Fruit fly (Drosophila melanogaster): ENCODE measurements around the gene ATPsynE.

ATPsynE gene

DNA sequence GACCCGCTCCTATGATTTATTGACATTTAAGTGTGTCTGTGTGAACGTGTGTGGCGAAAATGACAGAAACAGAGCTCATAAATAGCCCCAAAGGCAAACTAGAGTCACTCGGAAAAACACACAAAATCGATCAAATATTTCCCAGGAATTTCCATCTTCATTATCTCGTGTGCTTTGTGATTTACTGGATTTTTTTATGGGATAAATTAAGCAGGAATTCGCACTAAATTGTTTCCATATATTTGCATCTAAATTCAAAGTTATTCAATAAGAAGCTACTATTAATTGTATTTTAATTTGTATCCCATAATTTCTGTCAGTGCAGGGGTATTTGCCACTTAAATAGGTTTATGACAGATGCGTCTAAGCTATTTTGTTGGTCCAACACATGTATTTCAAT is 6.0 kb downstream of the ATPsynE start:
- peak; percentile 56 for TF ChIP-seq CG12391 (tag; optimal IDR thresholded peaks at IDR 0.05)
- peak; percentile 15 for TF ChIP-seq CG2120 (GFP tag; optimal IDR thresholded peaks at IDR 0.05)
- TF ChIP-seq CG6765 (GFP tag; optimal IDR thresholded peaks at IDR 0.05), result no peak
- TF ChIP-seq Hr78 (GFP tag; optimal IDR thresholded peaks at IDR 0.05), result no peak
- TF ChIP-seq CG33213 (GFP tag; optimal IDR thresholded peaks at IDR 0.05), result no peak
- peak; percentile 44 for TF ChIP-seq Xbp1 (GFP tag; optimal IDR thresholded peaks at IDR 0.05)
- no peak for TF ChIP-seq CG31224 (GFP tag; IDR thresholded peaks at IDR 0.05)
- no peak for TF ChIP-seq Pdp1 (GFP tag; optimal IDR thresholded peaks at IDR 0.05)
- no peak for TF ChIP-seq CG1529 (GFP tag; optimal IDR thresholded peaks at IDR 0.05)
- no peak for TF ChIP-seq CG3163 (GFP tag; optimal IDR thresholded peaks at IDR 0.05)
- no peak for TF ChIP-seq CG31365 (tag; optimal IDR thresholded peaks at IDR 0.05)
- TF ChIP-seq CG2889 (GFP tag; IDR thresholded peaks at IDR 0.05), result no peak
- TF ChIP-seq Fer3 (tag; optimal IDR thresholded peaks at IDR 0.05), result no peak
- TF ChIP-seq HLHmδ (GFP tag; optimal IDR thresholded peaks at IDR 0.05), result no peak
- TF ChIP-seq peb (GFP tag; IDR thresholded peaks at IDR 0.05), result no peak
- TF ChIP-seq unc-4 (GFP tag; IDR thresholded peaks at IDR 0.05; ENCODE audit: partially characterized antibody), result no peak
- no peak for TF ChIP-seq NC2α (GFP tag; optimal IDR thresholded peaks at IDR 0.05)
- TF ChIP-seq slp2 (GFP tag; optimal IDR thresholded peaks at IDR 0.05), result no peak
- TF ChIP-seq CG2712 (tag; optimal IDR thresholded peaks at IDR 0.05), result peak; percentile 51
- TF ChIP-seq hth (optimal IDR thresholded peaks at IDR 0.05), result no peak
- peak; percentile 15 for TF ChIP-seq ATbp (GFP tag; optimal IDR thresholded peaks at IDR 0.05)
- TF ChIP-seq CG31441 (GFP tag; IDR thresholded peaks at IDR 0.05), result 0 out of 2 replicates have a peak, but pooled peaks have one; percentile 12
- TF ChIP-seq CG15073 (GFP tag; optimal IDR thresholded peaks at IDR 0.05), result no peak
- no peak for TF ChIP-seq Six4 (GFP tag; optimal IDR thresholded peaks at IDR 0.05)
- TF ChIP-seq az2 (GFP tag; optimal IDR thresholded peaks at IDR 0.05), result no peak
- no peak for TF ChIP-seq trh (GFP tag; optimal IDR thresholded peaks at IDR 0.05)
- no peak for TF ChIP-seq sens-2 (GFP tag; IDR thresholded peaks at IDR 0.05)
- TF ChIP-seq Meics (GFP tag; optimal IDR thresholded peaks at IDR 0.05), result no peak
- no peak for TF ChIP-seq chm (GFP tag; IDR thresholded peaks at IDR 0.05)
- peak; percentile 73 for TF ChIP-seq Med (GFP tag)
- no peak for TF ChIP-seq Kr (GFP tag; optimal IDR thresholded peaks at IDR 0.05)
- no peak for TF ChIP-seq HLH3B (GFP tag; IDR thresholded peaks at IDR 0.05)
- no peak for TF ChIP-seq zen (tag; optimal IDR thresholded peaks at IDR 0.05)
- TF ChIP-seq jing (GFP tag; optimal IDR thresholded peaks at IDR 0.05), result no peak
- TF ChIP-seq Oaz (GFP tag; IDR thresholded peaks at IDR 0.05), result no peak
- peak; percentile 12 for TF ChIP-seq cg (GFP tag; optimal IDR thresholded peaks at IDR 0.05)
- no peak for TF ChIP-seq CG11456 (GFP tag; IDR thresholded peaks at IDR 0.05)
- no peak for TF ChIP-seq pzg (GFP tag; optimal IDR thresholded peaks at IDR 0.05)
- no peak for TF ChIP-seq ap (GFP tag; IDR thresholded peaks at IDR 0.05)
- TF ChIP-seq CG17328 (GFP tag; IDR thresholded peaks at IDR 0.05), result no peak
- no peak for TF ChIP-seq CG3726 (GFP tag; IDR thresholded peaks at IDR 0.05)
- TF ChIP-seq unpg (GFP tag; optimal IDR thresholded peaks at IDR 0.05), result peak; percentile 39
- no peak for TF ChIP-seq gcm2 (GFP tag; optimal IDR thresholded peaks at IDR 0.05)
- no peak for TF ChIP-seq CG3995 (GFP tag; optimal IDR thresholded peaks at IDR 0.05)
- no peak for TF ChIP-seq fd102C (GFP tag; optimal IDR thresholded peaks at IDR 0.05)
- TF ChIP-seq slbo (GFP tag; IDR thresholded peaks at IDR 0.05), result no peak
- TF ChIP-seq CG13624 (GFP tag; optimal IDR thresholded peaks at IDR 0.05), result no peak
- no peak for TF ChIP-seq CG3407 (GFP tag; optimal IDR thresholded peaks at IDR 0.05)
- TF ChIP-seq en (GFP tag; optimal IDR thresholded peaks at IDR 0.05), result no peak
- peak; percentile 67 for TF ChIP-seq sd (tag; optimal IDR thresholded peaks at IDR 0.05)
- TF ChIP-seq nerfin-1 (tag; optimal IDR thresholded peaks at IDR 0.05), result no peak
- no peak for TF ChIP-seq Hmx (GFP tag; optimal IDR thresholded peaks at IDR 0.05)
